Worm (Caenorhabditis elegans): ENCODE measurements around the gene K08D8.3.

DNA sequence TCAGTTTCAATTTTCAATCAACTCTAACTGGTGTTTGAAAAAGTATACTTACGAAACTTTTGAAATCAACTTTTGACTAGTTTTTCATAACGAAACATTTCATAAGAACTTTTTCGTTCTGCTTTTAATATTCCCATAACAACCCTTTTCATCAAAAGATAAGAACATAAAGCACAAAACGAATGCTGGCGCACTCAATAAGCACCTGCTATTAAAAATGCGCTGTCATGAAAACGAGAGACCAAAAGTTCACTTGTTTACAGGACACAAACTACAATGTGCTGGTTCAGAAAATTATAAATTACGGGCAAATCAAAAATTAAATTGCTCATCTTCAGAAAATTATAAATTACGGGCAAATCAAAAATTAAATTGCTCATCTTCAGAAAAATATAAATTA, 15.4 kb downstream of the K08D8.3 start:
- TF ChIP-seq snpc-4 (tag; optimal IDR thresholded peaks at IDR 0.05) (no peak), mab-5 (tag; optimal IDR thresholded peaks at IDR 0.05) (no peak), lin-39 (tag; optimal IDR thresholded peaks at IDR 0.05) (no peak), nhr-21 (tag; optimal IDR thresholded peaks at IDR 0.05) (no peak), zag-1 (tag; optimal IDR thresholded peaks at IDR 0.05) (no peak), nhr-77 (tag; optimal IDR thresholded peaks at IDR 0.05) (no peak), aly-2 (tag; optimal IDR thresholded peaks at IDR 0.05) (no peak)

Data from whole organism, L2 larva.